Worm (Caenorhabditis elegans): Measurements from ENCODE around the gene melo-3.

The melo-3 gene

DNA sequence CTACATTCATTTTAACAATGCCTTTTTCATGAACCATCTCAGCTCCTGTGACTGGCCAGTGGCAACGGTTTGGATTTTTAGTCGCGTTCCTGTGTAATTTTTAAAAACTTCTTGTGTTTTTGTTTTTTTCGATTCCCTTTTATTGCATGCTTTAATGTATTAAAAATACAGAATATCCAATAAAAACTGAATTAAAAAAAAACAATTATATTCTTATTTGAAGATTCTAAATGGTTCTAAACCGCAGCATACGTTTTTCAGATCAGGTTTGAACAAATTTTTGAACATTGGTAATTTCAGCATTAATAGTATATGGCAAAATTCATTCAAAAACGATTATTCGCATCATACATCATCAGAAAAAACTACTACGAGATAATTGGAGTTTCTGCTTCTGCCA lies 31.7 kb upstream of the melo-3 start, which contains the start of gene dnj-3:
TSS of gene dnj-3 (plus strand) at position 301 of the 400 bp plus-strand sequence.
- no peak for TF ChIP-seq fos-1 (tag; optimal IDR thresholded peaks at IDR 0.05)
- TF ChIP-seq ceh-82 (tag; optimal IDR thresholded peaks at IDR 0.05), result no peak
- no peak for TF ChIP-seq ceh-28 (tag; optimal IDR thresholded peaks at IDR 0.05)
- no peak for TF ChIP-seq unc-39 (tag; optimal IDR thresholded peaks at IDR 0.05)
- TF ChIP-seq nfya-1 (tag; optimal IDR thresholded peaks at IDR 0.05; ENCODE audit: insufficient read depth), result no peak
- TF ChIP-seq ztf-4 (tag; optimal IDR thresholded peaks at IDR 0.05), result no peak
- TF ChIP-seq ceh-16 (tag; optimal IDR thresholded peaks at IDR 0.05), result no peak
- TF ChIP-seq mml-1 (tag; optimal IDR thresholded peaks at IDR 0.05), result no peak
- no peak for TF ChIP-seq eor-1 (tag; optimal IDR thresholded peaks at IDR 0.05)
- no peak for TF ChIP-seq elt-3 (tag; optimal IDR thresholded peaks at IDR 0.05)
- TF ChIP-seq unc-62 (GFP tag; optimal IDR thresholded peaks at IDR 0.05), result no peak
- no peak for TF ChIP-seq fkh-2 (tag; optimal IDR thresholded peaks at IDR 0.05)
- TF ChIP-seq ceh-9 (tag; optimal IDR thresholded peaks at IDR 0.05), result no peak

DNA sequence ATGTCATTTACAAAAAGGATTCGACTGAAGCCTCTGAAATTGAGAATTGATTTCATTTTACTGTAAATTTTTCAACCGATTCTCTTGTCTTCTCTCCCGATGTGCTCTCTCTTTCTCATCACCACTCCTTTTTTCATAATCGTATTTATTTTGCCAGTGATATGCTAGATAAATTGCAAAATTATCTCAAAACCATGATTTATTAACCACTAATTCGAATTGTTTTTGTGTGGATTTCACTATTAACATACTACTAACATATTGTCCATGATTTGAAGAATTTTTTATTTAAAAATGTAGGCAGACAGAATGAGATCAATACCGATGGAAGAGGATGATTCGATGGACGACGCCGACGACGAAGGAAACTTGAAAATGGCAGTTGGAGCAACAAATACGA lies 30.5 kb upstream of the melo-3 start, which contains the start of gene C25D7.10:
TSS of gene C25D7.10 (plus strand) at position 301 of the 400 bp plus-strand sequence.
- TF ChIP-seq elt-3 (tag; optimal IDR thresholded peaks at IDR 0.05) (no peak), egl-5 (tag; optimal IDR thresholded peaks at IDR 0.05) (no peak), nfya-1 (tag; optimal IDR thresholded peaks at IDR 0.05; ENCODE audit: insufficient read depth) (no peak), ama-1 (optimal IDR thresholded peaks at IDR 0.05) (no peak), nhr-43 (tag; optimal IDR thresholded peaks at IDR 0.05; ENCODE audit: poor library complexity, severe bottlenecking) (no peak), ztf-11 (tag; optimal IDR thresholded peaks at IDR 0.05) (no peak), fkh-10 (GFP tag; optimal IDR thresholded peaks at IDR 0.05) (no peak), tbx-2 (tag; optimal IDR thresholded peaks at IDR 0.05) (no peak)

DNA sequence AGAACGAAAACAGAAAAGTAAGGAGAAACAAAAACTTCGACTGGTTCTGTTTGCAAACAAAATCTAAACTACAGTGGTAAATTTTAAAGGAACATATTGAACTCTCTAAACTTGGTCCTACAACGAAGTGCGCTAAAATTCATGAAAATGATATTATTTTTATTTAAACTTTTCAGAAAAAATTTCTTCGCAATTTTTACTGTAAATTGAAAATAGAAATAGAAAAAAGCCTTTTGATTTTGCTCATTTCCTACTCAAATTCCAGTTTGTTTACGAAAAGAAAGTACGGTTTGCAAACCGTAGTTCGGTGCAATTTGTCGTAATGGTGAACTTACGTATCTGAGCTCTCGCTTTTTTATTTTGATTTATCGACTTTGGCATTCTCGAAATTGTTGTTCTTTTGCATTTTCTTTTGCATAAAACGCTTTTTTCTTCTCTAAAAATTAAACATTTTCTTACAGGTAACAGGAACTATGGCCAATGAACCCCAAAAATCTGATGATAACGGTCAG lies 29.2 kb upstream of the melo-3 start, which contains the start of gene otub-1:
TSS of gene otub-1 (plus strand) at position 462 of the 512 bp plus-strand sequence.
- TF ChIP-seq snpc-4 (tag; optimal IDR thresholded peaks at IDR 0.05) (no peak), fkh-10 (GFP tag; optimal IDR thresholded peaks at IDR 0.05) (no peak), jun-1 (tag; optimal IDR thresholded peaks at IDR 0.05) (no peak), nhr-77 (tag; optimal IDR thresholded peaks at IDR 0.05) (no peak), aly-2 (tag; optimal IDR thresholded peaks at IDR 0.05) (no peak), lsy-12 (tag; optimal IDR thresholded peaks at IDR 0.05) (no peak), ceh-82 (tag; optimal IDR thresholded peaks at IDR 0.05) (no peak), ceh-9 (tag; optimal IDR thresholded peaks at IDR 0.05) (no peak), ceh-16 (tag; optimal IDR thresholded peaks at IDR 0.05) (no peak), sea-2 (GFP tag; optimal IDR thresholded peaks at IDR 0.05) (no peak), ztf-11 (tag; optimal IDR thresholded peaks at IDR 0.05) (no peak), lin-15B (tag; optimal IDR thresholded peaks at IDR 0.05) (no peak), ama-1 (optimal IDR thresholded peaks at IDR 0.05) (no peak), nhr-67 (tag; optimal IDR thresholded peaks at IDR 0.05) (no peak), nhr-23 (tag; optimal IDR thresholded peaks at IDR 0.05) (no peak)

DNA sequence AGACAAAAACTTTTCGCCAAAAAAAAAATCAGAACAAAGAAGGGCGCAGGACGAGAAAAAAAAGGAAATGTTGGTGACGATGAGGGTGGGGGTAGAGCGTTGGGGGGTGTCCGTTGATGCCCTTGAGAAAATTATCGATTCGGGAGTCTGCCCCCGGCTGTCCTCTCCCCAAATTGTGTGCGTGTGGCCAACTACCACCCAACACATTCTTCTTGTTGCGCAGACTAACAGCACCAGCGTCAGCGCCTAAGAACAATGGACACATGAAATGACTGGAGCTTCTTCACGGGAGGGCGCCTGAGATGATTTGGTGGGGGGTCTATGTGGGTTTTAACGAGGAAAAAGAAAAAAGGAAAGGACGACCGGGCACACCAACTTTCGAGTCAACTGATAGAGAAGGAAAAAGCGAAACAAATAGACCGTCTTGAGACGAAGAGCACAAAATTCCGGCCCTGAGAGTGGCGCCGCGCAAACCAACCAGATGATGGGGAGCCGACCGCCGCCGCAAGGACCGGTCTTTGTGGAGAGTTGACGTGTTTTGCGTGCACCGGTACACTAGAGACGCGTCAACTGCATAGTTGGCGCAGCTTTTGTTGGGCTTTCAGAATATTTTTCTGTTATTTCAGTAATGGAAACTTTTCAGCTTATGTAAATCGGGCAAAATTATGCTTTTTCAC lies 28.5 kb upstream of the melo-3 start, which contains the start of gene C25D7.9:
TSS of gene C25D7.9 (plus strand) at position 68 of the 677 bp plus-strand sequence.
- peak; percentile 39 for TF ChIP-seq hmg-11 (tag; optimal IDR thresholded peaks at IDR 0.05)
- TF ChIP-seq aly-2 (tag; optimal IDR thresholded peaks at IDR 0.05), result no peak
- TF ChIP-seq lin-39 (tag; optimal IDR thresholded peaks at IDR 0.05), result peak; percentile 20
- TF ChIP-seq pha-4 (tag; optimal IDR thresholded peaks at IDR 0.05), result peak; percentile 28
- peak; percentile 33 for TF ChIP-seq nfya-1 (tag; optimal IDR thresholded peaks at IDR 0.05; ENCODE audit: insufficient read depth)
- no peak for TF ChIP-seq tbx-2 (tag; optimal IDR thresholded peaks at IDR 0.05)
- TF ChIP-seq lin-15B (tag; optimal IDR thresholded peaks at IDR 0.05), result peak; percentile 45
- TF ChIP-seq nhr-25 (tag; optimal IDR thresholded peaks at IDR 0.05), result peak; percentile 6
- no peak for TF ChIP-seq mdl-1 (tag; optimal IDR thresholded peaks at IDR 0.05)

DNA sequence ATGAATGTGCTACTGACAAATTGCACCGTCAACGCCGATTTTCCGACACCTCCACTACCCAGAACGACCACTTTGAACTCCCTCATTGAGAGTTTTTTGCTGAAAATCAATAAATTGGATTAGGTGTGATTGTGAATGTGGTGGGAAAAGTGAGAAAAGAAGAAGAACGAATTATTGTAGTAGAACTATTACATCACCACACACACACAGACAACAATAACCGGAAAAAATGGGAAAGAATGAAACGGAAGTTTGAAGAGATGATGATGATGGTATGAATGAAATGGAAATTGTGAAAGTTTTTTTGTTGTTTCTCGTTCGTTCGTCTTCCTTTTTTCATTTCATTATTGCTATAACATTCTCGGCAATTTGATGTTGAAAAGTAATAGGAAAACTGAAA lies 27.3 kb upstream of the melo-3 start, which contains the start of gene rap-2:
TSS of gene rap-2 (minus strand) at position 101 of the 400 bp plus-strand sequence.
- no peak for TF ChIP-seq zag-1 (tag; optimal IDR thresholded peaks at IDR 0.05)
- TF ChIP-seq lsy-12 (tag; optimal IDR thresholded peaks at IDR 0.05), result no peak
- no peak for TF ChIP-seq nhr-11 (tag; optimal IDR thresholded peaks at IDR 0.05)
- TF ChIP-seq ceh-9 (tag; optimal IDR thresholded peaks at IDR 0.05), result no peak
- TF ChIP-seq nhr-77 (tag; optimal IDR thresholded peaks at IDR 0.05), result no peak
- no peak for TF ChIP-seq hmg-11 (tag; optimal IDR thresholded peaks at IDR 0.05)
- no peak for TF ChIP-seq ztf-11 (tag; optimal IDR thresholded peaks at IDR 0.05)
- TF ChIP-seq snpc-4 (tag; optimal IDR thresholded peaks at IDR 0.05), result no peak
- TF ChIP-seq nhr-76 (tag; optimal IDR thresholded peaks at IDR 0.05), result no peak
- TF ChIP-seq mml-1 (tag; optimal IDR thresholded peaks at IDR 0.05), result no peak

All from whole organism, L3 larva.